Fruit fly (Drosophila melanogaster) whole organism, prepupa: Measurements from ENCODE around the gene TfIIEbeta.

ENCODE experiments used
- Blimp-1 ChIP-seq: fragments of 200-800 bp; sonication (Bioruptor generic); optimal IDR thresholded peaks from 3 replicates; lab custom pipeline; 2017; ENCODE audit warnings: missing biosample characterization, missing genetic modification characterization, mild to moderate bottlenecking, moderate library complexity, missing genetic modification reagents
- CG10631 ChIP-seq: fragments of 200-800 bp; sonication (Bioruptor generic); optimal IDR thresholded peaks from 2 replicates; lab custom pipeline; 2016; ENCODE audit warnings: missing biosample characterization, missing genetic modification characterization
- CG10669 ChIP-seq: fragments of 200-800 bp; sonication (Bioruptor generic); optimal IDR thresholded peaks from 3 replicates; lab custom pipeline; 2018; ENCODE audit warnings: missing biosample characterization, mild to moderate bottlenecking, missing genetic modification characterization, moderate library complexity
- CG11294 ChIP-seq: fragments of 200-800 bp; sonication (Bioruptor generic); IDR thresholded peaks from 2 replicates; pipeline ENCODE4 v1.3.6; 2022; ENCODE audit warnings: missing biosample characterization, missing genetic modification characterization
- CG11762 ChIP-seq: fragments of 200-800 bp; sonication (Bioruptor generic); optimal IDR thresholded peaks from 3 replicates; lab custom pipeline; 2016; ENCODE audit warnings: missing biosample characterization, missing genetic modification characterization; ENCODE audit not compliant: insufficient read depth
- CG11902 ChIP-seq: fragments of 200-800 bp; sonication (Bioruptor generic); optimal IDR thresholded peaks from 3 replicates; lab custom pipeline; 2016; ENCODE audit warnings: missing biosample characterization, missing genetic modification characterization
- CG1621 ChIP-seq: fragments of 200-800 bp; sonication (Bioruptor generic); optimal IDR thresholded peaks from 3 replicates; lab custom pipeline; 2018; ENCODE audit warnings: missing biosample characterization, mild to moderate bottlenecking, missing genetic modification characterization
- CG16779 ChIP-seq: fragments of 200-800 bp; sonication (Bioruptor generic); optimal IDR thresholded peaks from 3 replicates; lab custom pipeline; 2017; ENCODE audit warnings: missing biosample characterization, mild to moderate bottlenecking, missing genetic modification characterization
- CG34406 ChIP-seq: fragments of 200-800 bp; sonication (Bioruptor generic); optimal IDR thresholded peaks from 3 replicates; lab custom pipeline; 2016; ENCODE audit warnings: missing biosample characterization, missing genetic modification characterization
- CG3919 ChIP-seq: fragments of 200-800 bp; sonication (Bioruptor generic); optimal IDR thresholded peaks from 3 replicates; lab custom pipeline; 2016; ENCODE audit warnings: missing biosample characterization, missing genetic modification characterization
- CG4318 ChIP-seq: fragments of 200-800 bp; sonication (Bioruptor generic); optimal IDR thresholded peaks from 3 replicates; lab custom pipeline; 2017; ENCODE audit warnings: missing biosample characterization, mild to moderate bottlenecking, missing genetic modification characterization
- CG6163 ChIP-seq: fragments of 200-800 bp; sonication (Bioruptor generic); IDR thresholded peaks from 3 replicates; pipeline ENCODE4 v1.3.6; 2022; ENCODE audit warnings: missing biosample characterization, missing genetic modification characterization
- CG6276 ChIP-seq: fragments of 200-800 bp; sonication (Bioruptor generic); optimal IDR thresholded peaks from 2 replicates; lab custom pipeline; 2017; ENCODE audit warnings: missing biosample characterization, mild to moderate bottlenecking, missing genetic modification characterization
- CG6808 ChIP-seq: fragments of 200-800 bp; sonication (Bioruptor generic); optimal IDR thresholded peaks from 3 replicates; lab custom pipeline; 2017; ENCODE audit warnings: missing biosample characterization, missing genetic modification characterization, mild to moderate bottlenecking, moderate library complexity, missing genetic modification reagents
- CG7368 ChIP-seq: fragments of 200-800 bp; sonication (Bioruptor generic); optimal IDR thresholded peaks from 3 replicates; lab custom pipeline; 2016; ENCODE audit warnings: missing biosample characterization, missing genetic modification characterization
- CG8119 ChIP-seq: fragments of 200-800 bp; sonication (Bioruptor generic); IDR thresholded peaks from 3 replicates; pipeline ENCODE4 v1.3.6; 2022; ENCODE audit warnings: missing biosample characterization, missing genetic modification characterization
- CG8319 ChIP-seq: fragments of 200-800 bp; sonication (Bioruptor generic); optimal IDR thresholded peaks from 3 replicates; lab custom pipeline; 2016; ENCODE audit warnings: missing biosample characterization, missing genetic modification characterization
- CG8632 ChIP-seq: fragments of 200-800 bp; sonication (Bioruptor generic); optimal IDR thresholded peaks from 3 replicates; lab custom pipeline; 2016; ENCODE audit warnings: missing biosample characterization, missing genetic modification characterization
- CG9139 ChIP-seq: fragments of 200-800 bp; sonication (Bioruptor generic); optimal IDR thresholded peaks from 3 replicates; lab custom pipeline; 2017; ENCODE audit warnings: missing biosample characterization, mild to moderate bottlenecking, missing genetic modification characterization
- Eip78C ChIP-seq: fragments of 200-800 bp; sonication (Bioruptor generic); peaks from one replicate; lab custom pipeline; 2016; ENCODE audit warnings: missing biosample characterization, missing genetic modification characterization
- Eip93F ChIP-seq: fragments of 200-800 bp; sonication (Bioruptor generic); optimal IDR thresholded peaks from 2 replicates; lab custom pipeline; 2016; ENCODE audit warnings: missing biosample characterization, mild to moderate bottlenecking, missing genetic modification characterization
- Ets21C ChIP-seq: fragments of 200-800 bp; sonication (Bioruptor generic); optimal IDR thresholded peaks from 3 replicates; lab custom pipeline; 2016; ENCODE audit warnings: missing biosample characterization, missing genetic modification characterization
- Ets96B ChIP-seq: fragments of 200-800 bp; optimal IDR thresholded peaks from 2 replicates; lab custom pipeline; 2019; ENCODE audit warnings: missing biosample characterization, mild to moderate bottlenecking, missing genetic modification characterization, moderate library complexity
- Hr38 ChIP-seq: sonication (Bioruptor generic); optimal IDR thresholded peaks from 2 replicates; lab custom pipeline; 2016; ENCODE audit warnings: missing biosample characterization, missing genetic modification characterization
- Hr39 ChIP-seq: fragments of 200-800 bp; sonication (Bioruptor generic); optimal IDR thresholded peaks from 2 replicates; lab custom pipeline; 2016; ENCODE audit warnings: missing biosample characterization, missing genetic modification characterization
- Hr4 ChIP-seq: fragments of 200-800 bp; sonication (Bioruptor generic); optimal IDR thresholded peaks from 3 replicates; lab custom pipeline; 2016; ENCODE audit warnings: missing biosample characterization, missing genetic modification characterization
- Lpt ChIP-seq: fragments of 200-800 bp; sonication (Bioruptor generic); optimal IDR thresholded peaks from 3 replicates; lab custom pipeline; 2016; ENCODE audit warnings: missing biosample characterization, missing genetic modification characterization
- OdsH ChIP-seq: fragments of 200-800 bp; sonication (Bioruptor generic); optimal IDR thresholded peaks from 3 replicates; lab custom pipeline; 2016; ENCODE audit warnings: missing biosample characterization, missing genetic modification characterization
- Smox ChIP-seq: fragments of 200-800 bp; sonication (Bioruptor generic); optimal IDR thresholded peaks from 3 replicates; lab custom pipeline; 2016; ENCODE audit warnings: missing biosample characterization, missing genetic modification characterization
- Sox102F ChIP-seq: fragments of 200-800 bp; sonication (Bioruptor generic); optimal IDR thresholded peaks from 2 replicates; lab custom pipeline; 2016; ENCODE audit warnings: missing biosample characterization, mild to moderate bottlenecking, missing genetic modification characterization
- Sox14 ChIP-seq: fragments of 200-800 bp; sonication (Bioruptor generic); optimal IDR thresholded peaks from 3 replicates; lab custom pipeline; 2016; ENCODE audit warnings: missing biosample characterization, missing genetic modification characterization
- Sox15 ChIP-seq: fragments of 200-800 bp; sonication (Bioruptor generic); optimal IDR thresholded peaks from 3 replicates; lab custom pipeline; 2016; ENCODE audit warnings: missing biosample characterization, missing genetic modification characterization
- achi ChIP-seq: fragments of 200-800 bp; sonication (Bioruptor generic); optimal IDR thresholded peaks from 3 replicates; lab custom pipeline; 2016; ENCODE audit warnings: missing biosample characterization, missing genetic modification characterization
- acj6 ChIP-seq: fragments of 200-800 bp; sonication (Bioruptor generic); optimal IDR thresholded peaks from 3 replicates; lab custom pipeline; 2016; ENCODE audit warnings: missing biosample characterization, missing genetic modification characterization
- cyc ChIP-seq: fragments of 200-800 bp; sonication (Bioruptor generic); optimal IDR thresholded peaks from 3 replicates; lab custom pipeline; 2016; ENCODE audit warnings: missing biosample characterization, missing genetic modification characterization
- dac ChIP-seq: fragments of 200-800 bp; sonication (Bioruptor generic); optimal IDR thresholded peaks from 2 replicates; lab custom pipeline; 2017; ENCODE audit warnings: missing biosample characterization, mild to moderate bottlenecking, missing genetic modification characterization
- dsx ChIP-seq: fragments of 200-800 bp; optimal IDR thresholded peaks from 3 replicates; lab custom pipeline; 2019; ENCODE audit warnings: missing biosample characterization, mild to moderate bottlenecking, missing genetic modification characterization, moderate library complexity; ENCODE audit not compliant: poor library complexity, severe bottlenecking
- eg ChIP-seq: fragments of 200-800 bp; sonication (Bioruptor generic); IDR thresholded peaks from 3 replicates; pipeline ENCODE4 v1.3.6; 2022; ENCODE audit warnings: missing biosample characterization, missing genetic modification characterization
- esn ChIP-seq: fragments of 200-800 bp; sonication (Bioruptor generic); optimal IDR thresholded peaks from 2 replicates; lab custom pipeline; 2016; ENCODE audit warnings: missing biosample characterization, mild to moderate bottlenecking, missing genetic modification characterization, moderate library complexity
- fd59A ChIP-seq: fragments of 200-800 bp; sonication (Bioruptor generic); optimal IDR thresholded peaks from 2 replicates; lab custom pipeline; 2017; ENCODE audit warnings: missing biosample characterization, mild to moderate bottlenecking, missing genetic modification characterization, missing genetic modification reagents
- fkh ChIP-seq: fragments of 200-800 bp; sonication (Bioruptor generic); optimal IDR thresholded peaks from 3 replicates; lab custom pipeline; 2017; ENCODE audit warnings: missing biosample characterization, mild to moderate bottlenecking, missing genetic modification characterization, moderate library complexity
- lz ChIP-seq: fragments of 200-800 bp; sonication (Bioruptor generic); optimal IDR thresholded peaks from 3 replicates; lab custom pipeline; 2016; ENCODE audit warnings: missing biosample characterization, missing genetic modification characterization
- net ChIP-seq: fragments of 200-800 bp; sonication (Bioruptor generic); optimal IDR thresholded peaks from 3 replicates; lab custom pipeline; 2016; ENCODE audit warnings: missing biosample characterization, missing genetic modification characterization
- salr ChIP-seq, 2 experiments: fragments of 200-800 bp; sonication (Bioruptor generic); optimal IDR thresholded peaks; 3 replicates each; lab custom pipeline; 2016 to 2018; ENCODE audit warnings: missing biosample characterization in 2 of 2, missing genetic modification characterization in 2 of 2, mild to moderate bottlenecking in 1 of 2
- spab ChIP-seq: fragments of 200-800 bp; sonication (Bioruptor generic); optimal IDR thresholded peaks from 2 replicates; lab custom pipeline; 2017; ENCODE audit warnings: missing biosample characterization, mild to moderate bottlenecking, missing genetic modification characterization, missing genetic modification reagents
- svp ChIP-seq: fragments of 200-800 bp; sonication (Bioruptor generic); peaks from one replicate; lab custom pipeline; 2016; ENCODE audit warnings: missing biosample characterization, missing genetic modification characterization
- topi ChIP-seq: fragments of 200-800 bp; sonication (Bioruptor generic); optimal IDR thresholded peaks from 3 replicates; lab custom pipeline; 2016; ENCODE audit warnings: missing biosample characterization, missing genetic modification characterization
- vri ChIP-seq: fragments of 200-800 bp; sonication (Bioruptor generic); optimal IDR thresholded peaks from 3 replicates; lab custom pipeline; 2016; ENCODE audit warnings: missing biosample characterization, mild to moderate bottlenecking, missing genetic modification characterization

TfIIEbeta gene

DNA sequence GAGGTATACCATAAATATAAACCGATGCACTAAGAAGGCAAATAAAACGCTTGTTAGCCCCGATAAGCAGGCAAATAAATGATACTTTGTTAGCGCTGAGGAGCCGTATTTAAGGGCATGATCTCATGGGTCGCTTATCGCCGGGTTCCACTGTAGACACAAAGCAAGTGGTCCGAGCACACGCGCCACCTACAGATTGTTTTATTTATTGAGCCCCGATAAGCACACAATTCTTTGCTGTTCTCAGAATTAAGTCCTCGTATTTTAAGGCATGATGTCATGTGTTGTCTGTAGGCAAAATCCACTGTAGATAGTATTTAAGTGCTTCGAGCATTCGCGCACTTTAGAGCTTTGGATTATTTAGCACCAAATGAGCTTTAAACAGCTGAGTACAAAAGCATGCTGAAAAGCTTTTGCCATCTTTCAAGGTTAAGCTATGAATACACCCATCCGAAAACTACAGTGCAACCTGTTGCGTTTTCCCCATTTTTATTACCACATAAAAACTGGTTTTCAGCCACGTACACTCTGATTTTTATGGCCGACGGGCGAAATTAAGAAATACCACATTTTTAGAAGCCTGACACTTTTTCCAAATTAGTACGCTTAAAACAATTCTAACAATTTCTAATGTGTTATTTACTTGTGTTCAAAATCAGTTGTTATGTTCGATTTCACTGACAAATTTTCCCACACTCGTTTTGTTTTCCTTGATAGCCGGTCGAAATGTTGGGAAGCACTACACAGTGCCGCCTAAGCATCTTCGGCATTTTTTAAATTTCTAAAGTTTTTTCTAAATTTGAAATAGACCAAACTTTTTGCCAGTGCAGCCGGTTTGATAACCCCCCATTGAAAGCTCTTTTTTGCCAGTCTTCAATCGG, 47.2 kb upstream of the TfIIEbeta start, which contains the start of gene Sqor (continued):
- peak; percentile 100 for TF ChIP-seq Eip78C
- peak; percentile 92 for TF ChIP-seq Sox15 (GFP tag; lab: Kevin White, UChicago)
- TF ChIP-seq Smox (GFP tag; lab: Kevin White, UChicago) = peak; percentile 89
- TF ChIP-seq CG10631 (GFP tag; lab: Kevin White, UChicago) = peak; percentile 92
- peak; percentile 92 for TF ChIP-seq CG8632 (GFP tag; lab: Kevin White, UChicago)
- peak; percentile 95 for TF ChIP-seq vri
- TF ChIP-seq fkh (GFP tag; lab: Kevin White, UChicago) = peak; percentile 50
- TF ChIP-seq svp (GFP tag; lab: Kevin White, UChicago) = peak; percentile 99
- peak; percentile 96 for TF ChIP-seq CG8119 (GFP tag; lab: Robert Waterston, UW)
- TF ChIP-seq CG7368 (GFP tag; lab: Kevin White, UChicago) = peak; percentile 91
- TF ChIP-seq esn = peak; percentile 96
- TF ChIP-seq Ets21C = peak; percentile 89
- peak; percentile 95 for TF ChIP-seq CG6808 (GFP tag; lab: Kevin White, UChicago)
- TF ChIP-seq CG11762 = peak; percentile 90
- TF ChIP-seq OdsH = peak; percentile 95
- peak; percentile 93 for TF ChIP-seq CG34406
- TF ChIP-seq achi (GFP tag; lab: Kevin White, UChicago) = peak; percentile 93
- TF ChIP-seq CG3919 (GFP tag; lab: Kevin White, UChicago) = peak; percentile 95
- TF ChIP-seq Hr38 (GFP tag; lab: Kevin White, UChicago) = peak; percentile 46
- peak; percentile 86 for TF ChIP-seq CG8319 (GFP tag; lab: Kevin White, UChicago)
- TF ChIP-seq dsx = peak; percentile 86
- TF ChIP-seq lz = peak; percentile 94
- peak; percentile 95 for TF ChIP-seq dac (GFP tag; lab: Kevin White, UChicago)
- peak; percentile 87 for TF ChIP-seq CG11294

DNA sequence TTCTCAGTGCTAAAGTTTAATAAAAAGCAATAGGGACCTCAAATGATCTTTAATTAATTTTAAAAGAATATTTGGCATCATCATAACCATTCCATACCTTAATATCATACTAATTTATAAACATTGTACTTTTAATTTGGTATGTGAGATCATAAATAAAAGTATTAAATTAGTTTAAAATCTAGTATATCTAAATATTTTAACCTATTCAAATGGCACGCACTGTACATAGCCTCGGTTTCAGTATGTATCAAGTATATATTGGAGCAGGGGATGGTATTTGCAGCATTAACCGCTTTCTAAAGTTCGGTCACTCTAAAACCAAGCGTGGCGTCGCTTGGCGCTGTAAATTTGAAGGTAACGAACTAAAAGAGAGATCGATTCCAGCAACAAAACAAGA, 44.4 kb upstream of the TfIIEbeta start, which contains the start of gene pav:
pav (plus strand) TSS at position 307 of the 400 bp plus-strand sequence.
- TF ChIP-seq eg (GFP tag; lab: Robert Waterston, UW) (peak; percentile 74), CG34406 (no peak), fd59A (no peak), CG9139 (GFP tag; lab: Kevin White, UChicago) (no peak), CG3919 (GFP tag; lab: Kevin White, UChicago) (no peak), Eip93F (no peak), Ets96B (tag; lab: Kevin White, UChicago) (no peak), Blimp-1 (GFP tag; lab: Kevin White, UChicago) (no peak), acj6 (no peak), Hr4 (GFP tag; lab: Kevin White, UChicago) (no peak), Sox102F (GFP tag; lab: Kevin White, UChicago) (no peak), lz (peak; percentile 13), CG10631 (GFP tag; lab: Kevin White, UChicago) (no peak), CG4318 (GFP tag; lab: Kevin White, UChicago) (no peak), cyc (GFP tag; lab: Kevin White, UChicago) (no peak), fkh (GFP tag; lab: Kevin White, UChicago) (no peak), vri (no peak), CG10669 (GFP tag; lab: Kevin White, UChicago) (no peak), CG6276 (GFP tag; lab: Kevin White, UChicago) (no peak), Smox (GFP tag; lab: Kevin White, UChicago) (no peak), CG8119 (GFP tag; lab: Robert Waterston, UW) (peak; percentile 35; the same call in 2 of the 3 replicates), Ets21C (no peak), CG16779 (no peak), CG8319 (GFP tag; lab: Kevin White, UChicago) (no peak), spab (GFP tag; lab: Kevin White, UChicago) (no peak), CG6163 (GFP tag; lab: Robert Waterston, UW) (0 out of 3 replicates have a peak, but pooled peaks have one; percentile 48), CG1621 (tag; lab: Kevin White, UChicago) (no peak), Sox14 (GFP tag; lab: Kevin White, UChicago) (no peak), CG11294 (no peak), Hr39 (no peak), CG11902 (GFP tag; lab: Kevin White, UChicago) (no peak), topi (no peak), Lpt (GFP tag; lab: Kevin White, UChicago) (no peak), achi (GFP tag; lab: Kevin White, UChicago) (no peak), net (GFP tag; lab: Kevin White, UChicago) (no peak), salr (GFP tag; optimal IDR thresholded peaks at IDR 0.05; lab: Kevin White, UChicago) (no peak)
